Worm (Caenorhabditis elegans): ENCODE data around the gene srg-67.

Gene srg-67

DNA sequence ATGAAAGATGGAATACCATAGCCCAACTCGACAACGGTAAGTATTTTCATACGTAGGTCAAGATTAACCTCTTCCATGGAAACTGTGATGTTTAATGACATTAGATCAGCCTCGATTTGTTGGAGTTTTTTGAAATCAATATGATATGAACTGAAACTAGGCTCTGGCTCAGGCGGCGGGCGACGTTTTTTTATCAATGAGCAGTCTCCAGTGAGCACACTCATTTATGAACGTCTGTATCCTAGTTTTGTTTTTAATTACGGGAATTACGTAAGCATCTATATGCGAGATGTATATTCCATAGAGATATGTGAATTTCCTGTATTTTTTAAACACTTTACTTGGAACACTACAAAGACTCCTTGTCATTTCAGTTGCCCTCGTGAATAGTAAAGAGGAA lies at the start of gene srg-67:
Gene srg-67, minus strand, starts transcription at position 101 of the 400 bp plus-strand sequence.
- no peak for TF ChIP-seq B0035.1 (tag; optimal IDR thresholded peaks at IDR 0.05)
- TF ChIP-seq unc-130 (GFP tag; optimal IDR thresholded peaks at IDR 0.05): no peak
- TF ChIP-seq F10E7.11 (tag; optimal IDR thresholded peaks at IDR 0.05): no peak
- no peak for TF ChIP-seq snpc-1.1 (tag; optimal IDR thresholded peaks at IDR 0.05; ENCODE audit: insufficient read depth)
- no peak for TF ChIP-seq attf-5 (GFP tag; optimal IDR thresholded peaks at IDR 0.05)
- no peak for TF ChIP-seq die-1 (tag; optimal IDR thresholded peaks at IDR 0.05)
- TF ChIP-seq K12H6.12 (tag; optimal IDR thresholded peaks at IDR 0.05): no peak
- no peak for TF ChIP-seq zfh-2 (GFP tag; conservative IDR thresholded peaks at IDR 0.05)
- TF ChIP-seq xnd-1 (tag; optimal IDR thresholded peaks at IDR 0.05): no peak
- no peak for TF ChIP-seq F39B2.1 (GFP tag; IDR thresholded peaks at IDR 0.05)
- TF ChIP-seq nfya-2 (GFP tag; IDR thresholded peaks at IDR 0.05): no peak
- no peak for TF ChIP-seq nhr-80 (tag; optimal IDR thresholded peaks at IDR 0.05)
- TF ChIP-seq F55B11.4 (tag; optimal IDR thresholded peaks at IDR 0.05; ENCODE audit: borderline replicate concordance, insufficient read depth): no peak

DNA sequence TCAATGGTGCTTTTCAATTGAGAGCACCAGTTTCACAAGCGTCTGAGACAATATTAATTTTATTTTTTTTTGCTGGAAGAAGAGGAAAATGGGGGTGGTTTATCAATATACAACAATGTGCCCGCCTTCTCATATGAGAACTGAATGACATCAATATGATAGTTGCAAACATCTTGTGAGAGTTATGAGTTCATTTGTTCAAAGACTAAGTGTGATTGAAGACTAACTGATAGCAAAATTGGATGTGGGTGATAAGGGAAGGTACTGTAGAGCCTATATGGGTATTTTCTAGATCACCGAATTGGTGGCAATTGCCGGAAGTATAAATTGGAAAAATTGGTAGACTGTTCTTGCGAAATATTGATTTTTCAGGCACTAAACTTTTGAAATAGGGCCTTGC lies 49.8 kb upstream of the srg-67 start:
- TF ChIP-seq athp-1 (tag; optimal IDR thresholded peaks at IDR 0.05) (no peak), mxl-1 (tag; optimal IDR thresholded peaks at IDR 0.05) (no peak), nhr-80 (tag; optimal IDR thresholded peaks at IDR 0.05) (peak; percentile 86), madf-8 (GFP tag; conservative IDR thresholded peaks at IDR 0.05) (no peak), let-526 (GFP tag; IDR thresholded peaks at IDR 0.05) (no peak), lsl-1 (GFP tag; optimal IDR thresholded peaks at IDR 0.05) (no peak), ztf-22 (GFP tag; optimal IDR thresholded peaks at IDR 0.05) (no peak), akir-1 (GFP tag; optimal IDR thresholded peaks at IDR 0.05) (no peak), F39B2.1 (GFP tag; IDR thresholded peaks at IDR 0.05) (no peak), atf-7 (tag; optimal IDR thresholded peaks at IDR 0.05) (peak; percentile 49), ets-4 (GFP tag; optimal IDR thresholded peaks at IDR 0.05) (peak; percentile 49), cebp-1 (GFP tag; IDR thresholded peaks at IDR 0.05) (no peak), cebp-1 (tag; optimal IDR thresholded peaks at IDR 0.05) (peak; percentile 37), efl-1 (GFP tag; optimal IDR thresholded peaks at IDR 0.05) (no peak), Y79H2A.3 (GFP tag; conservative IDR thresholded peaks at IDR 0.05) (no peak), ztf-3 (GFP tag; optimal IDR thresholded peaks at IDR 0.05) (no peak), lin-40 (tag; optimal IDR thresholded peaks at IDR 0.05) (no peak)

DNA sequence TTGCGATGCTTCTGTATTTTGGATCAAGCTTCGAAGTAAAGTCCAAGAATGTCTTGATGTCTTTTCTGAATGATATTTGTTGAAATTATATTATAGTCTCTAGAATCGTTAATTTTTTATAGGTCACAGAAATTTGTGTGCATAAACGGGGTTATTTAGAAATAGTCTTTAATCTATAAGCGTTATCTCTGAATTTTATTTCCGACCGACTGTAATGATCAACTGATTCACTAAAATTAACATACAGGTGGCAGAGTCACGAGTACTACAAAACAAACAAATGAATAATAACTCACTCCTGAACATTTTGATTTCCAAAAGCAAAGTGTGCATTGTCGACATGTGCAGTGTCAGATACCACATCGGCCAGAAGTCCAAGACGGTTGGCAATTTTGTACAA lies 48.9 kb upstream of the srg-67 start:
- no peak for TF ChIP-seq bed-1 (GFP tag; IDR thresholded peaks at IDR 0.05)
- TF ChIP-seq nhr-80 (tag; optimal IDR thresholded peaks at IDR 0.05): peak; percentile 8
- TF ChIP-seq ztf-6 (GFP tag; IDR thresholded peaks at IDR 0.05): no peak
- TF ChIP-seq C17E4.6 (GFP tag; IDR thresholded peaks at IDR 0.05): no peak

DNA sequence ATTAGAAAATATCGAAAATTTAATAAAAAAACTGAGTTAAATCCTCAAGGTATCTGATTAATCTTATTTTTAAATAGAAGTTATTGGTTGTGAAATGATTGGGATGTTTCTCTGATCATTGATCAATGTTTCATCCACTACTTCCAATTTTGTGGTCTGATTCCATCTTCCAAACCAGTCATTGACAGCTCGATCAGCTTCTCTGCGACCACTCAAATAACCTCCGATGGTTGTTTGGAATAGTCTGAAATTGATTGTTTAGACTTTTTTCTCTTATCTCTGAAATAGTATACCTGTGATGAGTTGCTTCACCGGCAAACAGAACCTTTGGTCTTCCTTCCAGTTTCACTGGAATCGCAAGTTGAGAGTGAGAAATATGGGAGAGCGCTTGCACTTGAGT lies 47.2 kb upstream of the srg-67 start:
- TF ChIP-seq F37B4.10 (GFP tag; IDR thresholded peaks at IDR 0.05) (no peak), gei-17 (GFP tag; optimal IDR thresholded peaks at IDR 0.05) (no peak), efl-1 (GFP tag; optimal IDR thresholded peaks at IDR 0.05) (no peak), lin-35 (GFP tag; optimal IDR thresholded peaks at IDR 0.05) (no peak), ztf-18 (tag; optimal IDR thresholded peaks at IDR 0.05) (peak; percentile 31), nhr-80 (tag; optimal IDR thresholded peaks at IDR 0.05) (peak; percentile 78), ceh-100 (GFP tag; IDR thresholded peaks at IDR 0.05) (no peak), repo-1 (tag; optimal IDR thresholded peaks at IDR 0.05) (no peak), nfya-1 (tag; optimal IDR thresholded peaks at IDR 0.05; ENCODE audit: borderline replicate concordance, insufficient read depth) (no peak), nfyb-1 (GFP tag; IDR thresholded peaks at IDR 0.05) (no peak)

All from whole organism, young adult.